Fruit fly (Drosophila melanogaster): ENCODE results near the gene CG4757.

The CG4757 gene

dm6 chr3R:11160907-11161306 lies at the start of gene CG4757:
Gene CG4757 (plus strand): TSS chr3R:11161207.
- TF ChIP-seq jim (GFP tag; optimal IDR thresholded peaks at IDR 0.05) (no peak), h (GFP tag; optimal IDR thresholded peaks at IDR 0.05) (no peak), Dfd (GFP tag; optimal IDR thresholded peaks at IDR 0.05) (no peak), ey (GFP tag; optimal IDR thresholded peaks at IDR 0.05) (no peak)

dm6 chr3R:11115606-11116005 lies 45.4 kb upstream of the CG4757 start, which contains the start of gene SdhCL:
Gene SdhCL (minus strand): TSS chr3R:11115706.
- TF ChIP-seq GATAd (GFP tag; optimal IDR thresholded peaks at IDR 0.05) (no peak), woc (GFP tag; optimal IDR thresholded peaks at IDR 0.05) (no peak), Abd-B (GFP tag; optimal IDR thresholded peaks at IDR 0.05) (no peak), Myc (optimal IDR thresholded peaks at IDR 0.05) (no peak), pan (optimal IDR thresholded peaks at IDR 0.05) (no peak), br (GFP tag; optimal IDR thresholded peaks at IDR 0.05) (no peak), CG32264 (GFP tag; optimal IDR thresholded peaks at IDR 0.05) (no peak), sv (GFP tag; optimal IDR thresholded peaks at IDR 0.05) (no peak), foxo (GFP tag; optimal IDR thresholded peaks at IDR 0.05) (no peak), Dfd (GFP tag; optimal IDR thresholded peaks at IDR 0.05) (no peak), dsf (GFP tag; optimal IDR thresholded peaks at IDR 0.05; ENCODE audit: borderline replicate concordance) (no peak), Hr78 (GFP tag; optimal IDR thresholded peaks at IDR 0.05) (no peak), OdsH (GFP tag; optimal IDR thresholded peaks at IDR 0.05) (no peak), Dif (GFP tag; optimal IDR thresholded peaks at IDR 0.05; ENCODE audit: partially characterized antibody) (no peak), h (GFP tag; optimal IDR thresholded peaks at IDR 0.05) (no peak), jim (GFP tag; optimal IDR thresholded peaks at IDR 0.05) (no peak), psq (GFP tag; optimal IDR thresholded peaks at IDR 0.05) (no peak)

dm6 chr3R:11126383-11126782 lies 34.6 kb upstream of the CG4757 start:
- TF ChIP-seq Dif (GFP tag; optimal IDR thresholded peaks at IDR 0.05; ENCODE audit: partially characterized antibody) = no peak
- TF ChIP-seq dmrt93B (GFP tag; optimal IDR thresholded peaks at IDR 0.05) = no peak
- TF ChIP-seq fru (GFP tag; optimal IDR thresholded peaks at IDR 0.05) = peak; percentile 63
- TF ChIP-seq woc (GFP tag; optimal IDR thresholded peaks at IDR 0.05) = no peak
- no peak for TF ChIP-seq Rel (GFP tag; optimal IDR thresholded peaks at IDR 0.05)
- TF ChIP-seq Rel (tag; optimal IDR thresholded peaks at IDR 0.05) = peak; percentile 68
- TF ChIP-seq jim (GFP tag; optimal IDR thresholded peaks at IDR 0.05) = no peak
- no peak for TF ChIP-seq ey (GFP tag; optimal IDR thresholded peaks at IDR 0.05)

dm6 chr3R:11128116-11128626 lies 32.8 kb upstream of the CG4757 start, which contains the start of gene Ugt35C1:
Gene Ugt35C1 (minus strand): TSS chr3R:11128328.
- TF ChIP-seq N (GFP tag; optimal IDR thresholded peaks at IDR 0.05) (no peak), Hr83 (GFP tag; optimal IDR thresholded peaks at IDR 0.05; ENCODE audit: poor library complexity, severe bottlenecking) (no peak), sv (GFP tag; optimal IDR thresholded peaks at IDR 0.05) (no peak), br (GFP tag; optimal IDR thresholded peaks at IDR 0.05) (no peak), jim (GFP tag; optimal IDR thresholded peaks at IDR 0.05) (no peak), lola (GFP tag; optimal IDR thresholded peaks at IDR 0.05) (no peak), ey (GFP tag; optimal IDR thresholded peaks at IDR 0.05) (no peak), HLH106 (tag; optimal IDR thresholded peaks at IDR 0.05) (no peak)

- TF ChIP-seq h (GFP tag; optimal IDR thresholded peaks at IDR 0.05) = no peak
- TF ChIP-seq Vsx2 (GFP tag; optimal IDR thresholded peaks at IDR 0.05; ENCODE audit: partially characterized antibody) = no peak
- TF ChIP-seq N (GFP tag; optimal IDR thresholded peaks at IDR 0.05) = no peak
Observed at dm6 chr3R:11136877-11137276, 24.1 kb upstream of the CG4757 start, which contains the start of gene mAcon2. Gene mAcon2 (plus strand): TSS chr3R:11137177.

dm6 chr3R:11145135-11145534 lies 15.9 kb upstream of the CG4757 start, which contains the start of gene CheA86a:
Gene CheA86a (minus strand): TSS chr3R:11145235.
- TF ChIP-seq Rel (GFP tag; optimal IDR thresholded peaks at IDR 0.05) = no peak
- TF ChIP-seq Rel (tag; optimal IDR thresholded peaks at IDR 0.05) = no peak
- TF ChIP-seq brk (GFP tag; optimal IDR thresholded peaks at IDR 0.05) = no peak
- TF ChIP-seq N (GFP tag; optimal IDR thresholded peaks at IDR 0.05) = no peak
- no peak for TF ChIP-seq lola (GFP tag; optimal IDR thresholded peaks at IDR 0.05)
- no peak for TF ChIP-seq psq (GFP tag; optimal IDR thresholded peaks at IDR 0.05)
- TF ChIP-seq Hr78 (GFP tag; optimal IDR thresholded peaks at IDR 0.05) = no peak
- TF ChIP-seq ey (GFP tag; optimal IDR thresholded peaks at IDR 0.05) = no peak
- no peak for TF ChIP-seq Dfd (GFP tag; optimal IDR thresholded peaks at IDR 0.05)
- TF ChIP-seq dmrt93B (GFP tag; optimal IDR thresholded peaks at IDR 0.05) = no peak
- no peak for TF ChIP-seq GATAd (GFP tag; optimal IDR thresholded peaks at IDR 0.05)
- TF ChIP-seq Vsx2 (GFP tag; optimal IDR thresholded peaks at IDR 0.05; ENCODE audit: partially characterized antibody) = no peak
- TF ChIP-seq jim (GFP tag; optimal IDR thresholded peaks at IDR 0.05) = no peak
- no peak for TF ChIP-seq Dif (GFP tag; optimal IDR thresholded peaks at IDR 0.05; ENCODE audit: partially characterized antibody)
- no peak for TF ChIP-seq sage (GFP tag; optimal IDR thresholded peaks at IDR 0.05)
- TF ChIP-seq woc (GFP tag; optimal IDR thresholded peaks at IDR 0.05) = no peak
